Fruit fly (Drosophila melanogaster): Measurements from ENCODE around the gene CG3902.

dm6 chr3L:18854412-18854811, 43.7 kb downstream of the CG3902 start:
- TF ChIP-seq kay (GFP tag; ENCODE audit: borderline replicate concordance) (no peak), CG14711 (tag; optimal IDR thresholded peaks at IDR 0.05) (no peak), CG7045 (GFP tag; optimal IDR thresholded peaks at IDR 0.05) (no peak), CG5204 (GFP tag; optimal IDR thresholded peaks at IDR 0.05) (no peak), tj (GFP tag; optimal IDR thresholded peaks at IDR 0.05) (no peak), cic (GFP tag; optimal IDR thresholded peaks at IDR 0.05) (no peak), CG7101 (tag; optimal IDR thresholded peaks at IDR 0.05) (no peak), Mnt (GFP tag; optimal IDR thresholded peaks at IDR 0.05) (no peak)
